Worm (Caenorhabditis elegans) whole organism, L1 larva: Measurements from ENCODE around the gene B0303.16.

Experiments
- C16A3.4 ChIP-seq: fragments of 150-350 bp; optimal IDR thresholded peaks from 2 replicates; lab custom pipeline; 2014; ENCODE audit warnings: missing biosample characterization, missing genetic modification characterization
- C34B4.2 ChIP-seq: sonication (generic microtip); optimal IDR thresholded peaks from 2 replicates; lab custom pipeline; 2017; ENCODE audit warnings: mild to moderate bottlenecking, missing genetic modification characterization, missing compliant biosample characterization
- Y116A8C.19 ChIP-seq: sonication (generic microtip); optimal IDR thresholded peaks from 2 replicates; lab custom pipeline; 2016; ENCODE audit warnings: missing compliant biosample characterization, missing genetic modification characterization, borderline replicate concordance
- alr-1 ChIP-seq: fragments of 200-800 bp; sonication (Bioruptor generic); optimal IDR thresholded peaks from 2 replicates; lab custom pipeline; 2018; ENCODE audit warnings: borderline replicate concordance, mild to moderate bottlenecking, missing genetic modification characterization, missing compliant biosample characterization
- aly-2 ChIP-seq: fragments of 150-350 bp; optimal IDR thresholded peaks from 2 replicates; lab custom pipeline; 2014; ENCODE audit warnings: missing biosample characterization, missing genetic modification characterization
- ces-1 ChIP-seq: fragments of 150-350 bp; optimal IDR thresholded peaks from 2 replicates; lab custom pipeline; 2014; ENCODE audit warnings: missing biosample characterization, missing genetic modification reagents, missing genetic modification characterization
- dpl-1 ChIP-seq, 3 experiments: fragments of 150-350 bp in 2 of 3; sonication (generic microtip) in 1 of 3; optimal IDR thresholded peaks; 2 replicates each; lab custom pipeline; 2014 to 2017; ENCODE audit warnings: missing biosample characterization in 3 of 3, missing genetic modification characterization in 3 of 3, missing genetic modification reagents in 3 of 3
- efl-1 ChIP-seq, 4 experiments: fragments of 150-350 bp; optimal IDR thresholded peaks in 3 of 4; peaks in 1 of 4; 1 replicate in 1 of 4; 2 replicates in 3 of 4; lab custom pipeline; 2014; ENCODE audit warnings: missing biosample characterization in 2 of 4, missing genetic modification characterization in 2 of 4, missing genetic modification reagents in 2 of 4
- efl-3 ChIP-seq: fragments of 200-800 bp; sonication (Bioruptor generic); optimal IDR thresholded peaks from 2 replicates; lab custom pipeline; 2018; ENCODE audit warnings: mild to moderate bottlenecking, missing genetic modification characterization, missing compliant biosample characterization
- egl-27 ChIP-seq, 2 experiments: fragments of 150-350 bp in 1 of 2; sonication (generic microtip); optimal IDR thresholded peaks; 3 replicates each; lab custom pipeline; 2017 to 2018; ENCODE audit warnings: missing biosample characterization in 2 of 2, missing genetic modification characterization in 2 of 2, missing genetic modification reagents in 2 of 2
- elt-2 ChIP-seq: sonication (generic microtip); optimal IDR thresholded peaks from 2 replicates; lab custom pipeline; 2016; ENCODE audit warnings: missing genetic modification characterization, mild to moderate bottlenecking, inconsistent platforms, missing compliant biosample characterization, missing genetic modification reagents
- fkh-10 ChIP-seq: sonication (generic microtip); optimal IDR thresholded peaks from 2 replicates; lab custom pipeline; 2017; ENCODE audit warnings: missing biosample characterization, missing genetic modification reagents, missing genetic modification characterization
- fkh-8 ChIP-seq: sonication (generic microtip); optimal IDR thresholded peaks from 2 replicates; lab custom pipeline; 2016; ENCODE audit warnings: mild to moderate bottlenecking, missing genetic modification characterization, missing compliant biosample characterization
- hlh-4 ChIP-seq: sonication (generic microtip); optimal IDR thresholded peaks from 2 replicates; lab custom pipeline; 2016; ENCODE audit warnings: mild to moderate bottlenecking, missing genetic modification characterization, missing compliant biosample characterization
- irx-1 ChIP-seq: sonication (generic microtip); optimal IDR thresholded peaks from 2 replicates; lab custom pipeline; 2016; ENCODE audit warnings: missing genetic modification characterization, missing compliant biosample characterization
- jun-1 ChIP-seq: fragments of 150-350 bp; optimal IDR thresholded peaks from 2 replicates; lab custom pipeline; 2014; ENCODE audit warnings: missing biosample characterization, missing genetic modification reagents, missing genetic modification characterization
- lin-14 ChIP-seq: fragments of 200-800 bp; sonication (Bioruptor generic); optimal IDR thresholded peaks from 2 replicates; lab custom pipeline; 2018; ENCODE audit warnings: mild to moderate bottlenecking, missing genetic modification characterization, moderate library complexity, missing compliant biosample characterization
- lin-15B ChIP-seq: fragments of 150-350 bp; sonication (generic microtip); optimal IDR thresholded peaks from 3 replicates; lab custom pipeline; 2014; ENCODE audit warnings: missing biosample characterization, missing genetic modification characterization
- lin-39 ChIP-seq: fragments of 150-350 bp; optimal IDR thresholded peaks from 2 replicates; lab custom pipeline; 2014; ENCODE audit warnings: missing biosample characterization, missing genetic modification reagents, missing genetic modification characterization
- lir-3 ChIP-seq: sonication (generic microtip); optimal IDR thresholded peaks from 2 replicates; lab custom pipeline; 2016; ENCODE audit warnings: mild to moderate bottlenecking, missing genetic modification characterization, moderate library complexity, missing compliant biosample characterization; ENCODE audit not compliant: poor library complexity
- mdl-1 ChIP-seq, 2 experiments: fragments of 150-350 bp; optimal IDR thresholded peaks; 2 replicates each; lab custom pipeline; 2014 to 2017; ENCODE audit warnings: missing biosample characterization in 2 of 2, missing genetic modification characterization in 2 of 2, inconsistent platforms in 1 of 2
- nhr-237 ChIP-seq: fragments of 150-350 bp; optimal IDR thresholded peaks from 2 replicates; lab custom pipeline; 2014; ENCODE audit warnings: missing biosample characterization, missing genetic modification characterization
- nhr-28 ChIP-seq: fragments of 150-350 bp; optimal IDR thresholded peaks from 2 replicates; lab custom pipeline; 2014; ENCODE audit warnings: missing biosample characterization, missing genetic modification characterization
- nhr-71 ChIP-seq: sonication (generic microtip); optimal IDR thresholded peaks from 2 replicates; lab custom pipeline; 2016; ENCODE audit warnings: mild to moderate bottlenecking, missing genetic modification characterization, moderate library complexity, missing compliant biosample characterization
- nhr-76 ChIP-seq: sonication (generic microtip); optimal IDR thresholded peaks from 2 replicates; lab custom pipeline; 2017; ENCODE audit warnings: missing biosample characterization, missing genetic modification characterization
- nhr-77 ChIP-seq: fragments of 150-350 bp; optimal IDR thresholded peaks from 2 replicates; lab custom pipeline; 2014; ENCODE audit warnings: missing biosample characterization, missing genetic modification characterization
- pax-3 ChIP-seq: fragments of 200-800 bp; sonication (Bioruptor generic); optimal IDR thresholded peaks from 2 replicates; lab custom pipeline; 2018; ENCODE audit warnings: mild to moderate bottlenecking, missing genetic modification characterization, moderate library complexity, missing compliant biosample characterization
- pqm-1 ChIP-seq: sonication (generic microtip); optimal IDR thresholded peaks from 3 replicates; lab custom pipeline; 2017; ENCODE audit warnings: missing biosample characterization, missing genetic modification characterization
- sox-4 ChIP-seq: sonication (generic microtip); optimal IDR thresholded peaks from 2 replicates; lab custom pipeline; 2016; ENCODE audit warnings: missing genetic modification characterization, missing compliant biosample characterization
- sptf-1 ChIP-seq: fragments of 150-350 bp; optimal IDR thresholded peaks from 2 replicates; lab custom pipeline; 2014; ENCODE audit warnings: missing biosample characterization, missing genetic modification characterization
- sup-37 ChIP-seq: fragments of 200-800 bp; sonication (Bioruptor generic); optimal IDR thresholded peaks from 2 replicates; lab custom pipeline; 2018; ENCODE audit warnings: mild to moderate bottlenecking, missing genetic modification characterization, missing compliant biosample characterization
- tbx-2 ChIP-seq: sonication (generic microtip); optimal IDR thresholded peaks from 2 replicates; lab custom pipeline; 2016; ENCODE audit warnings: missing genetic modification characterization, missing compliant biosample characterization
- unc-62 ChIP-seq: fragments of 150-350 bp; optimal IDR thresholded peaks from 2 replicates; lab custom pipeline; 2014; ENCODE audit warnings: missing biosample characterization, missing genetic modification reagents, missing genetic modification characterization
- unc-86 ChIP-seq: sonication (generic microtip); optimal IDR thresholded peaks from 2 replicates; lab custom pipeline; 2016; ENCODE audit warnings: missing genetic modification characterization, missing compliant biosample characterization
- unc-98 ChIP-seq: fragments of 200-800 bp; sonication (Bioruptor generic); IDR thresholded peaks from 2 replicates; pipeline ENCODE4 v1.3.6; 2022; ENCODE audit warnings: missing genetic modification characterization, missing compliant biosample characterization
- ztf-11 ChIP-seq, 2 experiments: sonication (generic microtip); optimal IDR thresholded peaks; 2 replicates each; lab custom pipeline; 2016 to 2017; ENCODE audit warnings: missing genetic modification characterization in 2 of 2, missing biosample characterization in 1 of 2, missing compliant biosample characterization in 1 of 2
- ztf-4 ChIP-seq: fragments of 150-350 bp; optimal IDR thresholded peaks from 2 replicates; lab custom pipeline; 2014; ENCODE audit warnings: missing biosample characterization, missing genetic modification characterization

The B0303.16 gene

DNA sequence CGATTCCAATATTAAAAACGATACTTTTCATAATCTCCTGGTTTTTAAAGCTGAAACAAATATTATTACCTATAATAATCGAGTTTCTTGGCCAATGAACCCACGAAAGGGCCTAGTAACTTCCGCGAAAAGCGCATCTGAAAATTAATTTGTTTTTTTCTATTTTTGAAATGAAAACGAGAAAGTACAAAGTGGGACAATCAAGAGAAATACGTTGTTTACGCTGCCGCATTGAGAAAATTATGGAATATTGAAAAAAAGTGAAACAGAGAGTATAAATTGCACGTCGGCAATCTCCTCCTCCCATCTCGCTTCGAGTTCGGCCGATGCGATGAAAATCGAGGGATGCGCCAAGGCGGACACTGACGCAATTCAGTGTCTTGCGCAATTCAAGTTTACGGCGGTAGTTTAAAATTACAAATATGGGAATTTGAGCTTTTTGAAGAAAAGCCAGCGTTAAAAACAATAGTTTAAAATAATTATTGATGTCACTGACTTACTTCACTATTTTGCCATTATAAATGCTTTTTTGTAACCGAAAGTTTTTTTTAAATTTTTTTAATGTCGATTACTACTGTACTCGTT lies 36.5 kb downstream of the B0303.16 start, which contains the start of gene pdhk-2 (continued):
- peak; percentile 91 for TF ChIP-seq fkh-8 (tag; lab: Kevin White, UChicago)
- peak; percentile 97 for TF ChIP-seq tbx-2
- TF ChIP-seq unc-98 (GFP tag; lab: Robert Waterston, UW), result peak; percentile 47; the same call in 1 of the 2 replicates
- peak; percentile 90 for TF ChIP-seq lin-15B (tag; lab: Kevin White, UChicago)
- TF ChIP-seq lin-39, result peak; percentile 94
- TF ChIP-seq nhr-71, result peak; percentile 98
- peak in 1 of 2 experiments; percentile 84 for TF ChIP-seq ztf-11 (tag; optimal IDR thresholded peaks at IDR 0.05; lab: Kevin White, UChicago)
- TF ChIP-seq sptf-1 (tag; lab: Kevin White, UChicago), result no peak

DNA sequence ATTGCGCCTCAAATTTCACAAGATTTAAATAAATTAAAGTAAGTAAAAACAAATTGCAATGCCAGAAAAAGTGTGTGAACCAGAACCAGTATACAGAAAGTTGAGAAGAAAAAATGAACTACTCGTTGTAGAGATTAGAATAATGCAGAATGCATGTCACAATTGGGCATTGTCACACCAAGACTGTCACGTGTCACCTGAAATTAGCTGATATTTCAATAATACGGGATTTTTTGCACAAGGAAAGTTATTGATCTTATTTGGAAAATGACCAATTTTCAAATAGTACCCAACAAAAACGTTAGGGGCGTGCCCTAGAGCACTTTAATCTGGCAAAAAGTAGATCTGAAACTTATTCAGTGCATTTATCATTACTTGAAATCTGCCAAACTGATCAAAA lies 37.1 kb downstream of the B0303.16 start:
- no peak for TF ChIP-seq unc-62 (GFP tag; lab: Kevin White, UChicago)
- no peak for TF ChIP-seq efl-1 (optimal IDR thresholded peaks at IDR 0.05; lab: Kevin White, UChicago)
- TF ChIP-seq efl-1 (GFP tag; optimal IDR thresholded peaks at IDR 0.05 in 1 of 2; lab: Kevin White, UChicago), result peak in 1 of 2 experiments; percentile 91

DNA sequence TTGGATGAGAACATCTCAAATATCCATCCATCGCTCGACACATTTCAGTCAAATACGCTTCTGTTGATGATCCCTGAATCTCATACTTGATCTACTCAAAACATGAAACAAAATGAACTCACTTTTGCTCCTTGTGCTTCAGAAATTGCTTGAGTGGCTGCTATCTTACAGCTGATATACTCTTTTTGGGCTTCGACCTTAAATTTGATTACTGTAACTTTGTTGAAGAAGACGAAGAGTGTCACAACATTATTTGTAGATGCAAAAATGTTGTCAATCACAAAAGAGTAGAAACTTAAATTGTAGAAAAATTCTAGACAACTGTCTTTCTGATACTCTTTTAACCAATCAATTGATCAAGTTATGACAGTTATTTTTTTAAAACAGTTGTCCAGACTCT lies 37.7 kb downstream of the B0303.16 start:
- TF ChIP-seq fkh-10 (GFP tag; lab: Kevin White, UChicago), result peak; percentile 70
- TF ChIP-seq efl-1 (optimal IDR thresholded peaks at IDR 0.05; lab: Kevin White, UChicago), result no peak
- peak in 1 of 2 experiments; percentile 72 for TF ChIP-seq efl-1 (GFP tag; optimal IDR thresholded peaks at IDR 0.05 in 1 of 2; lab: Kevin White, UChicago)
- TF ChIP-seq C16A3.4 (tag; lab: Kevin White, UChicago), result no peak
- TF ChIP-seq ztf-4 (tag; lab: Kevin White, UChicago), result no peak
- TF ChIP-seq efl-3 (GFP tag; lab: Kevin White, UChicago), result no peak

DNA sequence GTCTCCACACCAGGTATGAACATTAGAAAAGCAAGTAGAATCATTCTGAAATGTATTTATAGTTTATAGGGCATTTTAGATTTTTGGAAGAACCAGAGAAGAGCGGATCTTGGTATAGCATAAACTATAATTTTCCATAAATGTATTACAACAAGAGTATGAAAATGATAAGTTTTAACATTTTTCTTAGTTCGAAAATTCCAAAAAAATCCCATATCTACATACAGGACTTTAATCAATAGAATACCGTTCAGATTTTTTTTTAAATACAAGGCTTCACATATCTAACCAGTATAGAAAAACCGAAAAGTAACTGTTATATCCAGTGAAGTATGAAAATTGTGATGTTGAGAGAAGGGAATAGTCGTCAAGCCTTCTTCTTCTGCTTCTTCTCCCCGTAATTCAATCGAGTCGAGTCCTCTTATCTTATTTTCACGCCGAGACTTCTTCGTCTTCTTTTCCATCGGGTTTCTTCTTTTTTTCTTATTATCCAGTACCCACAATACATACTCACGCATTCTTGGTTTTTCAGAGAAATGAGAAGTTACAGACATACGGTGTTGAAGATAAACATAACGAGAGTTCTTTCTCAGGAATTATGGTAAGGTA lies 39.0 kb downstream of the B0303.16 start, which contains the start of gene ZK370.6:
ZK370.6 (minus strand) TSS at position 51 of the 609 bp plus-strand sequence.
- peak; percentile 16 for TF ChIP-seq lin-14
- no peak for TF ChIP-seq Y116A8C.19

DNA sequence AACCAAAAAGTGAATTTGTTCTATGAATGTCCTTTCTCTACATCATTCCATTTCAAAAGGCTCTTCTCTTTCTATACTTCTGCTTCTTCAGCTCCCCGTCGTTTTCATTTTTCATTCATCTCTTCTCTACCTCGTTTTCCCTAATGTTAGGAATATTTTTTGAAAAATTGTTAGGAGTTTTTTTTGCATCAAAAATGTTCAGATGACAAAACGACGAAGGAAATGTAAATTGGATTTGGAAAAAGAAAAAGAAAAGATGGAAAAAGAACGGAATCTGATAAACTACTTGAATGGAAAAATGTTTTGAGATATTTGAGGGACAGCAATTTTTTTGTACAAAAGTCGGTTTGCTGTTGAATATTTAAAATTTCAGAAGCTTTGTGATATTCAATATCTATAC lies 39.9 kb downstream of the B0303.16 start:
- TF ChIP-seq unc-86 (no peak), lin-14 (peak; percentile 1)
- TF ChIP-seq, all 84 proteins: peak for 1

DNA sequence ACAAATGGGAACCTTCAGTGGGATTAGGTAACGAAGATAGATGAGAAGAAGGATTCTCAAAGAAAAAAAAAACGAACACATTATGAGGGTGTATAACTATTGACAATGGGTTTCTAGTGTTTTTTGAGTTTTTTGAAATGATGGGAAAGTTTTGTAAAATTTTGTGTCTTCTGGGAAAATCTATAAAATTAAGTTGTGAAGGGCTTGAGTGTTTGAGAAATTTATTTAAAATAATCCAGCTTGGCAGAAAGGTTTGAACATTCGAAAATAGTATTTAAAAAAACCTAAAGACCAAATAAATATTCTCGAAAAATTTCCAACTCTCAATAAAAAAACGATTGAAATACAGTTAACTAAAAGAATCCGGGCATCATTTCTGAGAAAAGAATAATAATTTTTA lies 40.3 kb downstream of the B0303.16 start:
- no peak for TF ChIP-seq elt-2
- TF ChIP-seq jun-1 (tag; lab: Kevin White, UChicago), result no peak
- TF ChIP-seq sptf-1 (tag; lab: Kevin White, UChicago), result no peak
- no peak for TF ChIP-seq nhr-237 (tag; lab: Kevin White, UChicago)
- no peak for TF ChIP-seq lin-14
- TF ChIP-seq efl-3 (GFP tag; lab: Kevin White, UChicago), result no peak
- TF ChIP-seq, all 84 proteins: peak for 0

DNA sequence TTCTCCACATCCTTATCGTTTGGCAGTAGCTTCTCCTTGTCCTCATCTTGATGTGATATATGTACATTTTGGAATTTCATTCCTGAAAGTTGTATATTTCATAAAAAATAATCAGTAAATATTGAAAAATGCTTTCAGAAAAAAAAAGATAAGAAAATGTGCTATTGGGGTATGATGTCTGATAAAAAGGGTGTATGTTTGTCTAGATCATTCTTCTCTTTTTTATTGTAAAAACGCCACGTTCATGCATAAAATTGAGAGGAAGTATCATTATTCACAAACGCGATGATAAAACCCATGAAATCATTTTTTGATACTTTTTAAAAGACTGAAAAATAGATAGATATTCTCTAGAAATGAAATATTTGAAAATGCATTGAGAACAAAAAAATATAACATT lies 43.8 kb downstream of the B0303.16 start:
- TF ChIP-seq nhr-76, result no peak
- no peak for TF ChIP-seq hlh-4
- TF ChIP-seq unc-62 (GFP tag; lab: Kevin White, UChicago), result no peak
- TF ChIP-seq aly-2 (tag; lab: Kevin White, UChicago), result no peak
- peak; percentile 85 for TF ChIP-seq elt-2
- no peak for TF ChIP-seq irx-1 (tag; lab: Kevin White, UChicago)
- no peak for TF ChIP-seq ces-1 (GFP tag; lab: Kevin White, UChicago)
- no peak for TF ChIP-seq sup-37
- no peak for TF ChIP-seq nhr-77 (tag; lab: Kevin White, UChicago)
- TF ChIP-seq pqm-1 (tag; lab: Kevin White, UChicago), result peak; percentile 68
- no peak for TF ChIP-seq alr-1 (tag; lab: Kevin White, UChicago)
- no peak for TF ChIP-seq efl-3 (GFP tag; lab: Kevin White, UChicago)
- no peak for TF ChIP-seq pax-3 (tag; lab: Kevin White, UChicago)
- TF ChIP-seq jun-1 (tag; lab: Kevin White, UChicago), result peak; percentile 28
- no peak for TF ChIP-seq lin-39
- TF ChIP-seq dpl-1 (GFP tag; optimal IDR thresholded peaks at IDR 0.05; lab: Kevin White, UChicago), result no peak
- TF ChIP-seq tbx-2, result no peak
- TF ChIP-seq mdl-1 (tag; optimal IDR thresholded peaks at IDR 0.05; lab: Kevin White, UChicago), result no peak
- TF ChIP-seq egl-27 (tag; optimal IDR thresholded peaks at IDR 0.05; lab: Kevin White, UChicago), result no peak
- no peak for TF ChIP-seq unc-98 (GFP tag; lab: Robert Waterston, UW)
- no peak for TF ChIP-seq sox-4 (tag; lab: Kevin White, UChicago)
- TF ChIP-seq lir-3 (tag; lab: Kevin White, UChicago), result no peak
- TF ChIP-seq lin-14, result peak; percentile 18
- no peak for TF ChIP-seq C34B4.2 (tag; lab: Kevin White, UChicago)
- TF ChIP-seq nhr-28, result no peak
